Fruit fly (Drosophila melanogaster): Measurements from ENCODE around the gene Archease.

Archease gene

dm6 chr3R:21627752-21628151 lies 35.0 kb downstream of the Archease start (continued):
- TF ChIP-seq cwo (GFP tag; optimal IDR thresholded peaks at IDR 0.05): peak; percentile 69
- peak; percentile 34 for TF ChIP-seq Fer2 (tag; optimal IDR thresholded peaks at IDR 0.05)
- TF ChIP-seq CG4617 (GFP tag; optimal IDR thresholded peaks at IDR 0.05; ENCODE audit: borderline replicate concordance): no peak
- TF ChIP-seq CG13287 (GFP tag; IDR thresholded peaks at IDR 0.05; ENCODE audit: partially characterized antibody): no peak
- 0 out of 2 replicates have a peak, but pooled peaks have one; percentile 19 for TF ChIP-seq CG4404 (GFP tag; IDR thresholded peaks at IDR 0.05)
- peak; percentile 59 for TF ChIP-seq CG13424 (tag; optimal IDR thresholded peaks at IDR 0.05)
- no peak for TF ChIP-seq sens-2 (GFP tag; IDR thresholded peaks at IDR 0.05)
- TF ChIP-seq Usf (GFP tag; optimal IDR thresholded peaks at IDR 0.05): peak; percentile 35
- peak; percentile 65 for TF ChIP-seq NFAT (GFP tag; IDR thresholded peaks at IDR 0.05)
- TF ChIP-seq scrt (GFP tag; optimal IDR thresholded peaks at IDR 0.05): peak; percentile 60
- no peak for TF ChIP-seq btn (GFP tag; optimal IDR thresholded peaks at IDR 0.05)
- peak; percentile 22 for TF ChIP-seq CG13624 (GFP tag; optimal IDR thresholded peaks at IDR 0.05)
- no peak for TF ChIP-seq peb (GFP tag; IDR thresholded peaks at IDR 0.05)
- no peak for TF ChIP-seq CG4707 (GFP tag; optimal IDR thresholded peaks at IDR 0.05)
- TF ChIP-seq cg (GFP tag; optimal IDR thresholded peaks at IDR 0.05): no peak
- peak; percentile 64; the same call in 2 of the 3 replicates for TF ChIP-seq CG7357 (GFP tag; IDR thresholded peaks at IDR 0.05)
- TF ChIP-seq Sox100B (GFP tag; optimal IDR thresholded peaks at IDR 0.05): peak; percentile 21
- TF ChIP-seq CG6654 (GFP tag; optimal IDR thresholded peaks at IDR 0.05): no peak
- peak; percentile 82 for TF ChIP-seq Ada2b (GFP tag; IDR thresholded peaks at IDR 0.05)
- peak; percentile 9 for TF ChIP-seq CG13123 (GFP tag; optimal IDR thresholded peaks at IDR 0.05)
- TF ChIP-seq caup (GFP tag; optimal IDR thresholded peaks at IDR 0.05; ENCODE audit: severe bottlenecking): peak; percentile 76
- peak; percentile 65 for TF ChIP-seq lmd (GFP tag; IDR thresholded peaks at IDR 0.05)
- no peak; the same call in 1 of the 2 replicates for TF ChIP-seq onecut (GFP tag; IDR thresholded peaks at IDR 0.05)
- TF ChIP-seq chif (GFP tag; optimal IDR thresholded peaks at IDR 0.05): peak in 1 of 2 experiments; percentile 39
- TF ChIP-seq CG10565 (GFP tag; optimal IDR thresholded peaks at IDR 0.05): no peak
- no peak for TF ChIP-seq CG8944 (GFP tag; optimal IDR thresholded peaks at IDR 0.05)
- no peak for TF ChIP-seq YL-1 (GFP tag; optimal IDR thresholded peaks at IDR 0.05)
- TF ChIP-seq dysf (GFP tag; IDR thresholded peaks at IDR 0.05): peak; percentile 85; the same call in 2 of the 3 replicates
- peak; percentile 84 for TF ChIP-seq vvl (GFP tag; IDR thresholded peaks at IDR 0.05)
- TF ChIP-seq abd-A (tag; optimal IDR thresholded peaks at IDR 0.05): no peak
- TF ChIP-seq CG12104 (GFP tag; optimal IDR thresholded peaks at IDR 0.05): peak; percentile 26
- TF ChIP-seq ken (GFP tag; IDR thresholded peaks at IDR 0.05): peak; percentile 64; the same call in 1 of the 3 replicates
- no peak for TF ChIP-seq Elba2 (GFP tag; optimal IDR thresholded peaks at IDR 0.05)
- no peak for TF ChIP-seq pb (GFP tag; optimal IDR thresholded peaks at IDR 0.05)
- TF ChIP-seq Asciz (GFP tag; optimal IDR thresholded peaks at IDR 0.05): no peak
- TF ChIP-seq gsb (GFP tag; IDR thresholded peaks at IDR 0.05): 0 out of 2 replicates have a peak, but pooled peaks have one; percentile 48
- TF ChIP-seq CG33557 (GFP tag; optimal IDR thresholded peaks at IDR 0.05): no peak
- TF ChIP-seq CG14050 (GFP tag; IDR thresholded peaks at IDR 0.05): peak; percentile 27; the same call in 1 of the 3 replicates
- TF ChIP-seq nmo (GFP tag; optimal IDR thresholded peaks at IDR 0.05): peak; percentile 70
- TF ChIP-seq CG9609 (GFP tag; optimal IDR thresholded peaks at IDR 0.05): no peak
- TF ChIP-seq CG11398 (GFP tag; optimal IDR thresholded peaks at IDR 0.05): no peak
- TF ChIP-seq pnt (GFP tag; optimal IDR thresholded peaks at IDR 0.05): no peak
- no peak for TF ChIP-seq ssp (GFP tag; IDR thresholded peaks at IDR 0.05)
- TF ChIP-seq CG15601 (tag; optimal IDR thresholded peaks at IDR 0.05): peak; percentile 34
- peak; percentile 80 for TF ChIP-seq CG2678 (tag; optimal IDR thresholded peaks at IDR 0.05)
- TF ChIP-seq CG8478 (optimal IDR thresholded peaks at IDR 0.05): no peak
- TF ChIP-seq phol (tag; optimal IDR thresholded peaks at IDR 0.05): peak; percentile 65
- TF ChIP-seq Dfd (GFP tag; optimal IDR thresholded peaks at IDR 0.05): no peak
- no peak for TF ChIP-seq CG31365 (tag; optimal IDR thresholded peaks at IDR 0.05)
- no peak for TF ChIP-seq gro (GFP tag; optimal IDR thresholded peaks at IDR 0.05)
- peak; percentile 72 for TF ChIP-seq Aef1 (GFP tag; IDR thresholded peaks at IDR 0.05)
- no peak for TF ChIP-seq fru (optimal IDR thresholded peaks at IDR 0.05)
